Fruit fly (Drosophila melanogaster) whole organism, wandering third instar larva: ENCODE data around the gene CG31909.

Experiments
- Abd-B ChIP-seq: fragments of >200 bp; optimal IDR thresholded peaks from 2 replicates; lab custom pipeline; 2017; ENCODE audit warnings: missing biosample characterization, missing genetic modification characterization
- CG32264 ChIP-seq: fragments of 200-800 bp; sonication (Bioruptor generic); optimal IDR thresholded peaks from 2 replicates; lab custom pipeline; 2016; ENCODE audit warnings: missing biosample characterization, missing genetic modification characterization
- CG9705 ChIP-seq: fragments of 200-800 bp; sonication (Bioruptor generic); optimal IDR thresholded peaks from 2 replicates; lab custom pipeline; 2018; ENCODE audit warnings: missing biosample characterization, mild to moderate bottlenecking, missing genetic modification characterization
- CrebA ChIP-seq: fragments of 200-800 bp; sonication (Bioruptor generic); optimal IDR thresholded peaks from 2 replicates; lab custom pipeline; 2016; ENCODE audit warnings: missing biosample characterization, mild to moderate bottlenecking, missing genetic modification characterization, borderline replicate concordance
- Dfd ChIP-seq: fragments of >200 bp; optimal IDR thresholded peaks from 2 replicates; lab custom pipeline; 2017; ENCODE audit warnings: missing biosample characterization, missing genetic modification characterization
- Dif ChIP-seq: fragments of 200-275, 200-300 bp; sonication (Bioruptor generic); optimal IDR thresholded peaks from 2 replicates; lab custom pipeline; 2018; ENCODE audit warnings: missing biosample characterization, missing genetic modification characterization; ENCODE audit not compliant: partially characterized antibody
- GATAd ChIP-seq: sonication (Bioruptor generic); optimal IDR thresholded peaks from 2 replicates; lab custom pipeline; 2016; ENCODE audit warnings: missing biosample characterization, missing genetic modification characterization
- HLH106 ChIP-seq: fragments of 200-800 bp; optimal IDR thresholded peaks from 3 replicates; lab custom pipeline; 2019; ENCODE audit warnings: missing biosample characterization, mild to moderate bottlenecking, missing genetic modification characterization, moderate library complexity
- Hnf4 ChIP-seq: fragments of 200-800 bp; sonication (Bioruptor generic); optimal IDR thresholded peaks from 2 replicates; lab custom pipeline; 2016; ENCODE audit warnings: missing biosample characterization, mild to moderate bottlenecking, missing genetic modification characterization
- Hr78 ChIP-seq: fragments of >200 bp; optimal IDR thresholded peaks from 2 replicates; lab custom pipeline; 2017; ENCODE audit warnings: missing biosample characterization, missing genetic modification characterization
- Hr83 ChIP-seq: fragments of 200-300 bp; sonication (Bioruptor generic); optimal IDR thresholded peaks from 2 replicates; lab custom pipeline; 2016; ENCODE audit warnings: missing biosample characterization, mild to moderate bottlenecking, missing genetic modification characterization, moderate library complexity; ENCODE audit not compliant: poor library complexity, severe bottlenecking
- Jra ChIP-seq: sonication (Bioruptor generic); optimal IDR thresholded peaks from 2 replicates; lab custom pipeline; 2016; ENCODE audit warnings: missing biosample characterization, missing genetic modification characterization
- Mio ChIP-seq: sonication (Bioruptor generic); optimal IDR thresholded peaks from 2 replicates; lab custom pipeline; 2016; ENCODE audit warnings: missing biosample characterization, missing genetic modification characterization
- Myc ChIP-seq: fragments of >200 bp; optimal IDR thresholded peaks from 2 replicates; lab custom pipeline; 2017
- N ChIP-seq: fragments of >200 bp; optimal IDR thresholded peaks from 2 replicates; lab custom pipeline; 2018; ENCODE audit warnings: missing biosample characterization, missing external identifiers, missing genetic modification characterization
- OdsH ChIP-seq: fragments of 200-800 bp; sonication (Bioruptor generic); optimal IDR thresholded peaks from 2 replicates; lab custom pipeline; 2016; ENCODE audit warnings: missing biosample characterization, mild to moderate bottlenecking, missing genetic modification characterization
- Rel ChIP-seq, 2 experiments: fragments of 200-800 bp; sonication (Bioruptor generic) in 1 of 2; optimal IDR thresholded peaks; 2 replicates in 1 of 2; 3 replicates in 1 of 2; lab custom pipeline; 2016 to 2019; ENCODE audit warnings: mild to moderate bottlenecking in 2 of 2, missing biosample characterization in 2 of 2, missing genetic modification characterization in 2 of 2, moderate library complexity in 1 of 2
- Sp1 ChIP-seq: fragments of 200-800 bp; sonication (Bioruptor generic); optimal IDR thresholded peaks from 3 replicates; lab custom pipeline; 2019; ENCODE audit warnings: missing biosample characterization, mild to moderate bottlenecking, missing genetic modification characterization, moderate library complexity
- Vsx2 ChIP-seq: fragments of 200-300, 225-300 bp; sonication (Bioruptor generic); optimal IDR thresholded peaks from 2 replicates; lab custom pipeline; 2018; ENCODE audit warnings: missing biosample characterization, missing genetic modification characterization; ENCODE audit not compliant: partially characterized antibody
- br ChIP-seq: fragments of 200-800 bp; sonication (Bioruptor generic); optimal IDR thresholded peaks from 2 replicates; lab custom pipeline; 2016; ENCODE audit warnings: missing biosample characterization, missing genetic modification characterization
- brk ChIP-seq: fragments of 200-800 bp; sonication (Bioruptor generic); optimal IDR thresholded peaks from 2 replicates; lab custom pipeline; 2016; ENCODE audit warnings: missing biosample characterization, mild to moderate bottlenecking, missing genetic modification characterization
- dl ChIP-seq, 2 experiments: fragments of 175-275, 200-275 bp in 1 of 2; fragments of 200-275 bp in 1 of 2; sonication (Bioruptor generic); optimal IDR thresholded peaks; lab custom pipeline; 2018; ENCODE audit warnings: mild to moderate bottlenecking in 2 of 2, missing biosample characterization in 2 of 2, missing genetic modification characterization in 2 of 2, moderate library complexity in 2 of 2; ENCODE audit not compliant: partially characterized antibody in 2 of 2, insufficient read depth in 1 of 2
- dmrt93B ChIP-seq: fragments of 200-800 bp; sonication (Bioruptor generic); optimal IDR thresholded peaks from 2 replicates; lab custom pipeline; 2018; ENCODE audit warnings: missing biosample characterization, mild to moderate bottlenecking, missing genetic modification characterization
- dsf ChIP-seq: sonication (Bioruptor generic); optimal IDR thresholded peaks from 2 replicates; lab custom pipeline; 2016; ENCODE audit warnings: missing biosample characterization, missing genetic modification characterization, borderline replicate concordance
- ey ChIP-seq: fragments of 200-800 bp; sonication (Bioruptor generic); optimal IDR thresholded peaks from 2 replicates; lab custom pipeline; 2016; ENCODE audit warnings: missing biosample characterization, missing genetic modification characterization
- foxo ChIP-seq, 2 experiments: fragments of 200-800 bp; sonication (Bioruptor generic); optimal IDR thresholded peaks; 2 replicates in 1 of 2; 3 replicates in 1 of 2; lab custom pipeline; 2016 to 2017; ENCODE audit warnings: missing biosample characterization in 2 of 2, missing genetic modification characterization in 2 of 2
- fru ChIP-seq: fragments of 200-800 bp; sonication (Bioruptor generic); optimal IDR thresholded peaks from 3 replicates; lab custom pipeline; 2016; ENCODE audit warnings: missing biosample characterization, mild to moderate bottlenecking, missing genetic modification characterization
- h ChIP-seq: fragments of 200-800 bp; sonication (Bioruptor generic); optimal IDR thresholded peaks from 3 replicates; lab custom pipeline; 2016; ENCODE audit warnings: missing biosample characterization, mild to moderate bottlenecking, missing genetic modification characterization
- jim ChIP-seq: fragments of 175-275, 200-325 bp; sonication (Bioruptor generic); optimal IDR thresholded peaks from 2 replicates; lab custom pipeline; 2016; ENCODE audit warnings: missing biosample characterization, mild to moderate bottlenecking, missing genetic modification characterization
- lola ChIP-seq: fragments of >200 bp; optimal IDR thresholded peaks from 2 replicates; lab custom pipeline; 2017; ENCODE audit warnings: missing biosample characterization, missing genetic modification characterization
- pan ChIP-seq: fragments of >200 bp; optimal IDR thresholded peaks from 2 replicates; lab custom pipeline; 2017
- psq ChIP-seq: fragments of 200-800 bp; sonication (Bioruptor generic); optimal IDR thresholded peaks from 3 replicates; lab custom pipeline; 2017; ENCODE audit warnings: missing biosample characterization, mild to moderate bottlenecking, missing genetic modification characterization, moderate library complexity
- rgr ChIP-seq: fragments of 200-800 bp; sonication (Bioruptor generic); optimal IDR thresholded peaks from 3 replicates; lab custom pipeline; 2016; ENCODE audit warnings: missing biosample characterization, mild to moderate bottlenecking, missing genetic modification characterization
- sage ChIP-seq: fragments of 200-800 bp; sonication (Bioruptor generic); optimal IDR thresholded peaks from 2 replicates; lab custom pipeline; 2016; ENCODE audit warnings: missing biosample characterization, mild to moderate bottlenecking, missing genetic modification characterization
- sv ChIP-seq: fragments of 200-800 bp; sonication (Bioruptor generic); optimal IDR thresholded peaks from 3 replicates; lab custom pipeline; 2016; ENCODE audit warnings: missing biosample characterization, missing genetic modification characterization
- tai ChIP-seq: sonication (Bioruptor generic); optimal IDR thresholded peaks from 2 replicates; lab custom pipeline; 2016; ENCODE audit warnings: missing biosample characterization, missing genetic modification characterization
- usp ChIP-seq: fragments of >200 bp; optimal IDR thresholded peaks from 2 replicates; lab custom pipeline; 2017; ENCODE audit warnings: missing biosample characterization, missing genetic modification characterization
- woc ChIP-seq: sonication (Bioruptor generic); optimal IDR thresholded peaks from 2 replicates; lab custom pipeline; 2016; ENCODE audit warnings: missing biosample characterization, mild to moderate bottlenecking, missing genetic modification characterization

The CG31909 gene

DNA sequence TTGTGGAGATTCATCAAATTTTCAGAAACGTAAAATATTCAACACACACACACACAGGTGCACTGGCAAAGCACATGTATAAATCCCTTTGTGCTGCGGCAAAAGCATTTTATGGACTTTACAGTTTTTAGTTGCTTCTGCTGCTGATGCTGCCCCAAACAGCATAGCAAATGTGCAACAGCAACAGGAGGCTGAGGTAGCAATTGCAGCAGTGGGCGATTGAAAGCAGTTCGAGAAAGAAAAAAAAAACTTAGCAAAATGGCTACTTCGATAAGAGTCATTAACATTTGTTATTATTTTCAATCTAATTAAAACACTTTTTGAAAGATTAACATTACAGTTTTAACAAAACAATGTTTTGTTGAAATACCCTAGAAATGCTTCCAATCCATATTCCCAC, 2.9 kb downstream of the CG31909 start:
- no peak for TF ChIP-seq Myc (lab: Kevin White, UChicago)
- no peak for TF ChIP-seq psq (GFP tag; lab: Kevin White, UChicago)
- no peak for TF ChIP-seq Mio (GFP tag; lab: Kevin White, UChicago)
- no peak for TF ChIP-seq br (GFP tag; lab: Kevin White, UChicago)

DNA sequence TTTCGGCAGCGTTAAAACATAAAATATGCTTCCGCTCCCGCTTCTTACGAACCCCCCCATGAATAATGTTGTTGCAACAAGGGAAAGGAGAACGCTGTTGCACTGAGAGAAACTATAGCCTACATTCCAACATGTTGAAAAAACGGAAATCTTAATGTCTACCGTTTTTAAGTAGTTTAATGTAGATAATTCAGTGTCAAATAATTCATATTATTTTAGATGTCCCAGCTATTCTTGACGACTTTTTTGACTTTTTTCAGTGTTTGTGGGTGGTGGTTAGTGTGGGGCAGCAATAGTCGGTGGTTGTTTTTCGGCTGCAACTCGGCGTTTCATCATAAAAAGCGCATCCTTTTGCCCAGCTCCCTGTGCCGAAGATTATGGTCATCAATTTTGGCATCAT, 4.7 kb downstream of the CG31909 start:
- TF ChIP-seq Sp1 (GFP tag; lab: Kevin White, UChicago) = peak; percentile 59
- TF ChIP-seq Jra = peak; percentile 26
- no peak for TF ChIP-seq GATAd
- no peak for TF ChIP-seq lola (GFP tag; lab: Kevin White, UChicago)
- TF ChIP-seq N (GFP tag; lab: Kevin White, UChicago) = no peak
- TF ChIP-seq Hr78 (GFP tag; lab: Kevin White, UChicago) = no peak
- peak; percentile 56 for TF ChIP-seq OdsH
- peak in 1 of 2 experiments; percentile 44 for TF ChIP-seq foxo (GFP tag; optimal IDR thresholded peaks at IDR 0.05; lab: Kevin White, UChicago)
- no peak for TF ChIP-seq Mio (GFP tag; lab: Kevin White, UChicago)
- no peak for TF ChIP-seq Abd-B (GFP tag; lab: Kevin White, UChicago)
- peak; percentile 36 for TF ChIP-seq woc (GFP tag; lab: Kevin White, UChicago)
- TF ChIP-seq HLH106 (tag; lab: Kevin White, UChicago) = peak; percentile 18
- peak; percentile 11 for TF ChIP-seq brk (GFP tag; lab: Kevin White, UChicago)
- TF ChIP-seq Vsx2 (GFP tag; lab: Kevin White, UChicago) = no peak
- no peak for TF ChIP-seq sage (GFP tag; lab: Kevin White, UChicago)
- no peak for TF ChIP-seq dmrt93B
- peak; percentile 49 for TF ChIP-seq fru
- no peak for TF ChIP-seq jim
- peak; percentile 43 for TF ChIP-seq rgr (GFP tag; lab: Kevin White, UChicago)
- TF ChIP-seq br (GFP tag; lab: Kevin White, UChicago) = peak; percentile 72
- TF ChIP-seq dl (GFP tag; optimal IDR thresholded peaks at IDR 0.05; lab: Kevin White, UChicago; ENCODE audit: insufficient read depth in 1 of 2, partially characterized antibody in 2 of 2) = no peak
- TF ChIP-seq Myc (lab: Kevin White, UChicago) = no peak
- TF ChIP-seq h = peak; percentile 59
- TF ChIP-seq CrebA (GFP tag; lab: Kevin White, UChicago) = no peak
- no peak for TF ChIP-seq Hr83 (GFP tag; lab: Kevin White, UChicago)
- no peak for TF ChIP-seq pan
- no peak for TF ChIP-seq usp (GFP tag; lab: Kevin White, UChicago)
- TF ChIP-seq sv = no peak
- TF ChIP-seq Hnf4 (GFP tag; lab: Kevin White, UChicago) = peak; percentile 60
- TF ChIP-seq CG9705 (GFP tag; lab: Kevin White, UChicago) = no peak
- no peak for TF ChIP-seq CG32264 (GFP tag; lab: Kevin White, UChicago)
- no peak for TF ChIP-seq dsf (GFP tag; lab: Kevin White, UChicago)
- TF ChIP-seq Rel (GFP tag; optimal IDR thresholded peaks at IDR 0.05; lab: Kevin White, UChicago) = no peak
- TF ChIP-seq Rel (tag; optimal IDR thresholded peaks at IDR 0.05; lab: Kevin White, UChicago) = no peak
- TF ChIP-seq ey (GFP tag; lab: Kevin White, UChicago) = peak; percentile 47
- TF ChIP-seq Dfd (GFP tag; lab: Kevin White, UChicago) = no peak
- TF ChIP-seq psq (GFP tag; lab: Kevin White, UChicago) = peak; percentile 53
- TF ChIP-seq Dif (GFP tag; lab: Kevin White, UChicago) = no peak
- TF ChIP-seq tai (GFP tag; lab: Kevin White, UChicago) = no peak

DNA sequence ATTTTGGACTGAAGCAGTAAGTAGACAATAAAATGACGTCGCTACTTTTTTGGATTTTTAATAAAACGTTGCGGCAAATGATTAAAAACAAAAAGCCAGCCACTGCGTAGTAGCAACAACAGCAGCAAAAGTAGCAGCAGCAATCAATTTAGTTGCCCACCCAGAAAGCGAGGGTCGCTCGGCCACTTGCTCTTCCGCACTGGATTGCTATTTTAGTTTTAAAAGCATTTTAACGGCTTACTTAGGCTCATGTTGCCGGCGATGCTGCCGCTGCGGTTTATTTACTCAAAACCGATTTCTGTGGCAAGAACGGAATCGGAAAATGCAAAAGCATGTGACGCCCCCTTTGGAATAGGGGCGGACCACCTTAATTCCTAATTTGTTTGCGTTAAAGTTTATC, 5.3 kb downstream of the CG31909 start:
- no peak for TF ChIP-seq Mio (GFP tag; lab: Kevin White, UChicago)
- TF ChIP-seq, all 38 proteins: peak for 0
